Worm (Caenorhabditis elegans) whole organism, young adult: ENCODE measurements around the gene cht-6.

ENCODE experiments used
- B0019.2 ChIP-seq: fragments of 200-800 bp; sonication (Bioruptor generic); conservative IDR thresholded peaks from 2 replicates; pipeline ENCODE4 v1.3.6; 2022; ENCODE audit warnings: missing genetic modification reagents, missing genetic modification characterization, missing compliant biosample characterization
- B0035.1 ChIP-seq: sonication (generic microtip); optimal IDR thresholded peaks from 2 replicates; lab custom pipeline; 2016; ENCODE audit warnings: missing genetic modification characterization, mild to moderate bottlenecking, missing compliant biosample characterization, missing genotype, missing genetic modification reagents
- B0336.3 ChIP-seq: fragments of 200-800 bp; sonication (Bioruptor generic); IDR thresholded peaks from 2 replicates; pipeline ENCODE4 v1.3.6; 2022; ENCODE audit warnings: missing genetic modification characterization, missing compliant biosample characterization
- F23B12.7 ChIP-seq: sonication (generic microtip); optimal IDR thresholded peaks from 2 replicates; lab custom pipeline; 2017; ENCODE audit warnings: missing genetic modification characterization, mild to moderate bottlenecking, missing compliant biosample characterization, antibody characterized with exemption, moderate library complexity; ENCODE audit not compliant: insufficient read depth
- F33H1.4 ChIP-seq: fragments of 200-800 bp; sonication (Bioruptor generic); IDR thresholded peaks from 2 replicates; pipeline ENCODE4 v1.3.6; 2022; ENCODE audit warnings: missing genetic modification reagents, missing genetic modification characterization, missing compliant biosample characterization
- F39B2.1 ChIP-seq: fragments of 200-800 bp; sonication (Bioruptor generic); IDR thresholded peaks from 2 replicates; pipeline ENCODE4 v1.3.6; 2022; ENCODE audit warnings: missing genetic modification reagents, missing genetic modification characterization, missing compliant biosample characterization
- F55B11.4 ChIP-seq: sonication (generic microtip); optimal IDR thresholded peaks from 2 replicates; lab custom pipeline; 2016; ENCODE audit warnings: missing compliant biosample characterization, missing genetic modification characterization, borderline replicate concordance; ENCODE audit not compliant: insufficient read depth
- ama-1 ChIP-seq, 3 experiments: fragments of 150-350 bp in 1 of 3; sonication (generic microtip) in 2 of 3; optimal IDR thresholded peaks; 2 replicates each; lab custom pipeline; 2014 to 2018; ENCODE audit warnings: missing biosample characterization in 2 of 3, missing genetic modification characterization in 2 of 3, missing genetic modification reagents in 2 of 3
- ceh-27 ChIP-seq: fragments of 200-800 bp; sonication (Bioruptor generic); optimal IDR thresholded peaks from 2 replicates; lab custom pipeline; 2018; ENCODE audit warnings: mild to moderate bottlenecking, missing genetic modification characterization, moderate library complexity, missing compliant biosample characterization
- ceh-40 ChIP-seq: fragments of 200-800 bp; sonication (Bioruptor generic); IDR thresholded peaks from 2 replicates; pipeline ENCODE4 v1.3.6; 2022; ENCODE audit warnings: missing genetic modification characterization, missing compliant biosample characterization
- ceh-58 ChIP-seq: fragments of 200-800 bp; sonication (Bioruptor generic); IDR thresholded peaks from 2 replicates; pipeline ENCODE4 v1.3.6; 2022; ENCODE audit warnings: missing genetic modification characterization, missing compliant biosample characterization
- dox-1 ChIP-seq: fragments of 200-800 bp; sonication (Bioruptor generic); IDR thresholded peaks from 2 replicates; pipeline ENCODE4 v1.3.6; 2022; ENCODE audit warnings: missing genetic modification reagents, missing genetic modification characterization, missing compliant biosample characterization
- dpff-1 ChIP-seq: sonication (generic microtip); optimal IDR thresholded peaks from 2 replicates; lab custom pipeline; 2017; ENCODE audit warnings: mild to moderate bottlenecking, missing genetic modification characterization, missing compliant biosample characterization
- egrh-3 ChIP-seq: fragments of 200-800 bp; sonication (Bioruptor generic); IDR thresholded peaks from 2 replicates; pipeline ENCODE4 v1.3.6; 2022; ENCODE audit warnings: missing genetic modification reagents, missing genetic modification characterization, missing compliant biosample characterization
- ekl-4 ChIP-seq: fragments of 200-800 bp; sonication (Bioruptor generic); IDR thresholded peaks from 2 replicates; pipeline ENCODE4 v1.3.6; 2022; ENCODE audit warnings: missing genetic modification reagents, missing genetic modification characterization, missing compliant biosample characterization
- hlh-26 ChIP-seq: fragments of 200-800 bp; sonication (Bioruptor generic); conservative IDR thresholded peaks from 2 replicates; pipeline ENCODE4 v1.3.6; 2022; ENCODE audit warnings: missing genetic modification reagents, missing genetic modification characterization, missing compliant biosample characterization
- hmg-1.2 ChIP-seq: fragments of 200-800 bp; sonication (Bioruptor generic); IDR thresholded peaks from 2 replicates; pipeline ENCODE4 v1.3.6; 2022; ENCODE audit warnings: missing genetic modification reagents, missing genetic modification characterization, missing compliant biosample characterization
- lag-1 ChIP-seq: fragments of 200-800 bp; sonication (Bioruptor generic); IDR thresholded peaks from 2 replicates; pipeline ENCODE4 v1.3.6; 2022; ENCODE audit warnings: missing genetic modification reagents, missing genetic modification characterization, missing compliant biosample characterization
- lin-26 ChIP-seq: fragments of 200-800 bp; sonication (Bioruptor generic); IDR thresholded peaks from 2 replicates; pipeline ENCODE4 v1.3.6; 2022; ENCODE audit warnings: missing genetic modification reagents, missing genetic modification characterization, missing compliant biosample characterization
- lsl-1 ChIP-seq: fragments of 200-800 bp; sonication (Bioruptor generic); optimal IDR thresholded peaks from 2 replicates; lab custom pipeline; 2018; ENCODE audit warnings: mild to moderate bottlenecking, missing genetic modification characterization, moderate library complexity, missing compliant biosample characterization
- lsy-27 ChIP-seq: sonication (generic microtip); optimal IDR thresholded peaks from 2 replicates; lab custom pipeline; 2017; ENCODE audit warnings: missing genetic modification characterization, mild to moderate bottlenecking, missing compliant biosample characterization, antibody characterized with exemption, missing genotype, borderline replicate concordance; ENCODE audit not compliant: insufficient read depth
- madf-6 ChIP-seq: fragments of 200-800 bp; sonication (Bioruptor generic); IDR thresholded peaks from 2 replicates; pipeline ENCODE4 v1.3.6; 2022; ENCODE audit warnings: missing genetic modification reagents, missing genetic modification characterization, missing compliant biosample characterization
- madf-8 ChIP-seq: fragments of 200-800 bp; sonication (Bioruptor generic); conservative IDR thresholded peaks from 2 replicates; pipeline ENCODE4 v1.3.6; 2022; ENCODE audit warnings: missing genetic modification reagents, missing genetic modification characterization, missing compliant biosample characterization
- mxl-1 ChIP-seq: sonication (generic microtip); optimal IDR thresholded peaks from 2 replicates; lab custom pipeline; 2016; ENCODE audit warnings: missing genetic modification characterization, missing compliant biosample characterization
- nfya-2 ChIP-seq: fragments of 200-800 bp; sonication (Bioruptor generic); IDR thresholded peaks from 2 replicates; pipeline ENCODE4 v1.3.6; 2022; ENCODE audit warnings: missing genetic modification reagents, missing genetic modification characterization, missing compliant biosample characterization
- nhr-80 ChIP-seq: sonication (generic microtip); optimal IDR thresholded peaks from 2 replicates; lab custom pipeline; 2016; ENCODE audit warnings: missing genetic modification characterization, missing compliant biosample characterization
- pha-4 ChIP-seq: fragments of 150-350 bp; sonication (generic microtip); optimal IDR thresholded peaks from 2 replicates; lab custom pipeline; 2014; ENCODE audit warnings: missing biosample characterization, missing genetic modification reagents, missing genetic modification characterization
- rcor-1 ChIP-seq: fragments of 200-800 bp; sonication (Bioruptor generic); IDR thresholded peaks from 2 replicates; pipeline ENCODE4 v1.3.6; 2022; ENCODE audit warnings: missing genetic modification reagents, missing genetic modification characterization, missing compliant biosample characterization
- rec-8 ChIP-seq, 2 experiments: sonication (generic microtip); optimal IDR thresholded peaks; 2 replicates each; lab custom pipeline; 2016; ENCODE audit warnings: mild to moderate bottlenecking in 2 of 2, missing genetic modification characterization in 2 of 2, missing genetic modification reagents in 2 of 2, missing genotype in 2 of 2, missing biosample characterization in 1 of 2, missing compliant biosample characterization in 1 of 2, moderate library complexity in 1 of 2
- sea-2 ChIP-seq: fragments of 200-800 bp; sonication (Bioruptor generic); IDR thresholded peaks from 2 replicates; pipeline ENCODE4 v1.3.6; 2022; ENCODE audit warnings: missing genetic modification characterization, missing compliant biosample characterization
- snpc-1.3 ChIP-seq: sonication (generic microtip); optimal IDR thresholded peaks from 2 replicates; lab custom pipeline; 2017; ENCODE audit warnings: missing genetic modification characterization, mild to moderate bottlenecking, missing compliant biosample characterization, antibody characterized with exemption, moderate library complexity, missing genotype, missing genetic modification reagents; ENCODE audit not compliant: insufficient read depth
- somi-1 ChIP-seq: fragments of 200-800 bp; sonication (Bioruptor generic); optimal IDR thresholded peaks from 2 replicates; lab custom pipeline; 2018; ENCODE audit warnings: mild to moderate bottlenecking, missing genetic modification characterization, missing compliant biosample characterization
- sptf-2 ChIP-seq: fragments of 200-800 bp; sonication (Bioruptor generic); optimal IDR thresholded peaks from 2 replicates; lab custom pipeline; 2018; ENCODE audit warnings: mild to moderate bottlenecking, missing genetic modification characterization, missing compliant biosample characterization
- tlf-1 ChIP-seq: fragments of 200-800 bp; sonication (Bioruptor generic); optimal IDR thresholded peaks from 2 replicates; lab custom pipeline; 2018; ENCODE audit warnings: mild to moderate bottlenecking, missing genetic modification characterization, missing compliant biosample characterization
- zfh-2 ChIP-seq: fragments of 200-800 bp; sonication (Bioruptor generic); conservative IDR thresholded peaks from 2 replicates; pipeline ENCODE4 v1.3.6; 2022; ENCODE audit warnings: missing genetic modification reagents, missing genetic modification characterization, missing compliant biosample characterization
- zim-3 ChIP-seq: sonication (generic microtip); optimal IDR thresholded peaks from 2 replicates; lab custom pipeline; 2017; ENCODE audit warnings: mild to moderate bottlenecking, missing genetic modification characterization, moderate library complexity, missing compliant biosample characterization
- ztf-26 ChIP-seq: sonication (generic microtip); optimal IDR thresholded peaks from 2 replicates; lab custom pipeline; 2017; ENCODE audit warnings: missing genetic modification characterization, missing compliant biosample characterization
- ztf-6 ChIP-seq: fragments of 200-800 bp; sonication (Bioruptor generic); IDR thresholded peaks from 2 replicates; pipeline ENCODE4 v1.3.6; 2022; ENCODE audit warnings: missing genetic modification reagents, missing genetic modification characterization, missing compliant biosample characterization

cht-6 gene

DNA sequence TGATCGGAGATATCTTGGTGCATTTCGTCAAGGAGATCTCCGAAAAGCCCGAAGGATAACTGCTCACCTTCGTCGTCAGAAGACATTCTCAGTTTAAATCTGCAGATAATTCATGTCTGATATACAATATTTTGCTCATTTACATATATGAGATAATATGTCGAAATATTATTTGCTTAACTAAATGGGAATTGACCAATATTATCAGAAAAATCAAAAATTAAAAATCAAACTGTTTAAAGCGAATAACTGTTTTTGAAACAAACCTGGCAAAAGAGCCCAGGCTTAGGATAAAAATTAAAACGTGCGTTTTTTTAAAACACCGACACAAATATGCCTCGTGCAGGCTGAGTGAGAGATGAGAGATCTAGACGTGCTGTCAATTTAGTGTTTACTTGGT, 26.8 kb downstream of the cht-6 start, which contains the start of gene T05H4.15:
Gene T05H4.15, minus strand, starts transcription at position 101 of the 400 bp plus-strand sequence.
- no peak for TF ChIP-seq lin-26 (GFP tag; lab: Robert Waterston, UW)
- no peak for TF ChIP-seq ceh-40 (GFP tag; lab: Robert Waterston, UW)
- no peak for TF ChIP-seq rec-8 (tag; optimal IDR thresholded peaks at IDR 0.05; lab: Kevin White, UChicago)
- no peak for TF ChIP-seq hmg-1.2 (GFP tag; lab: Robert Waterston, UW)
- TF ChIP-seq lsy-27 (tag; lab: Kevin White, UChicago) = no peak
- no peak for TF ChIP-seq F39B2.1 (GFP tag; lab: Robert Waterston, UW)
- TF ChIP-seq somi-1 (GFP tag; lab: Kevin White, UChicago) = no peak
- no peak for TF ChIP-seq F23B12.7 (tag; lab: Kevin White, UChicago)
- TF ChIP-seq, all 124 proteins: peak for 0

DNA sequence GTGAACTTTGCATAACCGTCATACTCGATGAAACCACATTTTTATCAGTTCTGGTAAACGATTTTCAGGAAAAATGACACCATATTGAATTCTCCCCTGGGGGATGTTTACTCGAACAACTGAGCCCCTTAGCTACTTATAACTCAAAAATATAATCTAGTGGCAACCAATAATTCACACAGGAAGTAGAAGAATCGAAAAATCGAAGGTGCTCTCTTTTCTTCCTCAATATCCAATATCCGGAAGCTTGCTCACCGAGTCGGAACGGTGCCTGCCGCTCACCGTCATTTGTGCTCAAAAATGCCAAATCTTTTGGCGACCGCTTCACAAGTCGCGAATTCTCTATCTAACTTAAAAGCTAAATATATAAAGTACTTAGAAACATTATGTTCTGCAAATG, 27.2 kb downstream of the cht-6 start, which contains the start of gene T05H4.3:
Gene T05H4.3, plus strand, starts transcription at position 301 of the 400 bp plus-strand sequence.
- TF ChIP-seq tlf-1 (GFP tag; lab: Kevin White, UChicago) (no peak), B0019.2 (GFP tag; lab: Robert Waterston, UW) (no peak), hlh-26 (no peak), ceh-58 (GFP tag; lab: Robert Waterston, UW) (no peak), ceh-27 (GFP tag; lab: Kevin White, UChicago) (no peak), sptf-2 (GFP tag; lab: Kevin White, UChicago) (no peak), F55B11.4 (tag; lab: Kevin White, UChicago) (no peak)
- TF ChIP-seq, all 124 proteins: peak for 0

DNA sequence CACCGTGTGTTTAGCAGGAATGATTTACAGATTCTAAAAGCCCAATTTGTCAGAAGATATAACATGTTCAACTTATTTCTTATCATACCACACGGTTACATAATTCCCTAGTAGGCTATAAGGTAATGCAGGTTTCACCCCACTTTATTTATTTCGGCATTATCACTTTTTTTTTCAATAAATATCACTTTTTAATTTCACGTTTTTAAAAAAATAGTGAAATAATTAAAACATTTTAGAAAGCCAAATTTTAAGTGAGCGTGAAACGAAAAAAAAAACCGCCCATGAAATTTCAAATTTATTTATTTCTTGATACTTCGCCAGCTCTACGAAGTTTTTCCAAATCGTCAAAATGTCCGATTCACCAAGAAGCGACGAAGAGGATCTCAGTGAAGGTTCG, 33.6 kb downstream of the cht-6 start, which contains the start of gene fbxa-196:
Gene fbxa-196, plus strand, starts transcription at position 301 of the 400 bp plus-strand sequence.
- TF ChIP-seq lsl-1 (GFP tag; lab: Kevin White, UChicago) (no peak), B0035.1 (tag; lab: Kevin White, UChicago) (no peak), ekl-4 (GFP tag; lab: Robert Waterston, UW) (no peak), ztf-6 (GFP tag; lab: Robert Waterston, UW) (no peak), rcor-1 (no peak), lag-1 (GFP tag; lab: Robert Waterston, UW) (no peak), B0019.2 (GFP tag; lab: Robert Waterston, UW) (no peak), tlf-1 (GFP tag; lab: Kevin White, UChicago) (no peak), snpc-1.3 (tag; lab: Kevin White, UChicago) (no peak), zim-3 (tag; lab: Kevin White, UChicago) (no peak), hmg-1.2 (GFP tag; lab: Robert Waterston, UW) (no peak), mxl-1 (tag; lab: Kevin White, UChicago) (no peak)

DNA sequence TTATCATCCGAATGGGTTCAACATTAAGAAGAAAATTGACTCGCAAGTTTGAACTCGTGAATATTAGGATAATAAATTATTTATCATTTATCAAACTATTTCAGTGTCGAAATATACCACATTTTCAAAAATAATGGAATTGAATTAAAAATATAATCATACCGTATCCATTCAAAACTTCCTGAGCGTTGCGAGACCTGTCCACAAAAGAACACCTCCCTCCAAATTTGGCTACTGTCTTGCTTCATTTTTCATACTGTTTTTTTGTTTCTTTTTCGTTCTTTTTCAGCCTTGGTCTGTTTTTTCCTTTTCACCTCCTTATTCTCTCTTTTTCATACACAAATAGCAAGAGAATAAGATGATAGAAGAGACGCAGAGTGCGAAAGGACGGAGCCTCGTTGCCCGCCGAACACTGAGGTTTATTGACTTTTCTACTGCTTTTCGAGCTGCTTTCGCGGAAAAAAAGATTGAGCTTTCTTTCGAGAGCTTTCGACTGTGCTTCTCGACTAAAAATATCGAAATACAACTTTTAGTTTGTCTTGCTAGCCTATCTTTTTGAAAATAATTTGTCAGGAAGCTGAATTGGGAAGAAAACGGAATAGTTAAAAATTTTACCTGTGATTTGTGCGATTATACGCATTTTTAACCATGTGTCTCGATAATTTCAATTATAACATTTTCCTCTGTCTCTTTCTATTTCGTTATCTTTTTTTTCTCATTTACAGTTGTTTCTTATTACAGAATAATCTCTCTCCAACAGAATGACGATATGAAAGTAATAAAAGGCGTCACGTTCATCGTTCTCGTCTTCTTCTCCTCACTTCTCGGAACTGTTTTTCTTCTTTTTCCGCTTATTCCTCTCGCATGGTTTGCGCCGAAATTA, 35.6 kb downstream of the cht-6 start, which contains the start of gene acl-8:
Gene acl-8, plus strand, starts transcription at position 742 of the 883 bp plus-strand sequence.
- TF ChIP-seq pha-4 (no peak), nhr-80 (tag; lab: Kevin White, UChicago) (peak; percentile 82), egrh-3 (GFP tag; lab: Robert Waterston, UW) (no peak), hmg-1.2 (GFP tag; lab: Robert Waterston, UW) (peak; percentile 68; the same call in 1 of the 2 replicates), sea-2 (GFP tag; lab: Robert Waterston, UW) (no peak), F33H1.4 (peak; percentile 62), zfh-2 (GFP tag; lab: Robert Waterston, UW) (no peak), dpff-1 (tag; lab: Kevin White, UChicago) (no peak), dox-1 (GFP tag; lab: Robert Waterston, UW) (0 out of 2 replicates have a peak, but pooled peaks have one; percentile 30), lsl-1 (GFP tag; lab: Kevin White, UChicago) (peak; percentile 67), F39B2.1 (GFP tag; lab: Robert Waterston, UW) (no peak), ama-1 (optimal IDR thresholded peaks at IDR 0.05; lab: Kevin White, UChicago) (no peak), ama-1 (GFP tag; optimal IDR thresholded peaks at IDR 0.05; lab: Kevin White, UChicago) (no peak), ztf-26 (tag; lab: Kevin White, UChicago) (no peak), rcor-1 (no peak), madf-6 (GFP tag; lab: Robert Waterston, UW) (peak; percentile 39; the same call in 1 of the 2 replicates), madf-8 (GFP tag; lab: Robert Waterston, UW) (no peak), ekl-4 (GFP tag; lab: Robert Waterston, UW) (no peak), B0336.3 (GFP tag; lab: Robert Waterston, UW) (no peak), nfya-2 (GFP tag; lab: Robert Waterston, UW) (no peak)
